Fruit fly (Drosophila melanogaster) whole organism, embryonic: ENCODE data around the gene cysu.

Source experiments
- Abd-B ChIP-seq: fragments of 200-800 bp; sonication (Bioruptor generic); optimal IDR thresholded peaks from 2 replicates; lab custom pipeline; 2018; ENCODE audit warnings: missing biosample characterization, mild to moderate bottlenecking, missing genetic modification characterization, moderate library complexity
- CG12299 ChIP-seq: fragments of 200-800 bp; sonication (Bioruptor generic); optimal IDR thresholded peaks from 2 replicates; lab custom pipeline; 2018; ENCODE audit warnings: missing biosample characterization, mild to moderate bottlenecking, missing genetic modification characterization
- CG18764 ChIP-seq: fragments of 200-800 bp; sonication (Bioruptor generic); optimal IDR thresholded peaks from 3 replicates; lab custom pipeline; 2016; ENCODE audit warnings: missing biosample characterization, missing genetic modification characterization
- dmrt99B ChIP-seq: fragments of 200-800 bp; sonication (Bioruptor generic); optimal IDR thresholded peaks from 2 replicates; lab custom pipeline; 2018; ENCODE audit warnings: missing biosample characterization, mild to moderate bottlenecking, missing genetic modification characterization, moderate library complexity
- ewg ChIP-seq: fragments of 200-800 bp; sonication (Bioruptor generic); optimal IDR thresholded peaks from 3 replicates; lab custom pipeline; 2017; ENCODE audit warnings: mild to moderate bottlenecking, missing biosample characterization, missing genetic modification reagents, missing genetic modification characterization

dm6 chr3R:17377503-17377902, 48.1 kb upstream of the cysu start:
- TF ChIP-seq dmrt99B (no peak), Abd-B (GFP tag; lab: Kevin White, UChicago) (no peak), CG18764 (no peak), ewg (GFP tag; lab: Kevin White, UChicago) (no peak), CG12299 (tag; lab: Kevin White, UChicago) (no peak)
